Worm (Caenorhabditis elegans): ENCODE data around the gene F11G11.5.
A peak's percentile ranks its signal among the peaks of the same experiment; 100 is the strongest.

ce11 chrII:4883412-4883811, 25.7 kb downstream of the F11G11.5 start, which contains the start of gene gst-8:
- TF ChIP-seq jun-1 (tag; optimal IDR thresholded peaks at IDR 0.05) (no peak), pha-4 (tag; optimal IDR thresholded peaks at IDR 0.05) (no peak), nhr-12 (tag; optimal IDR thresholded peaks at IDR 0.05) (no peak), lin-39 (tag; optimal IDR thresholded peaks at IDR 0.05) (no peak), snpc-4 (tag; optimal IDR thresholded peaks at IDR 0.05) (no peak), elt-3 (tag; optimal IDR thresholded peaks at IDR 0.05) (no peak), nhr-11 (tag; optimal IDR thresholded peaks at IDR 0.05) (no peak), nhr-25 (tag; optimal IDR thresholded peaks at IDR 0.05) (no peak), tbx-2 (tag; optimal IDR thresholded peaks at IDR 0.05) (no peak), ama-1 (optimal IDR thresholded peaks at IDR 0.05) (no peak), fkh-10 (GFP tag; optimal IDR thresholded peaks at IDR 0.05) (no peak), mdl-1 (tag; optimal IDR thresholded peaks at IDR 0.05) (no peak), elt-2 (tag; optimal IDR thresholded peaks at IDR 0.05) (peak; percentile 24)
